Fruit fly (Drosophila melanogaster): Measurements from ENCODE around the gene GATAe.

Gene GATAe

dm6 chr3R:15993139-15993804 is 15.6 kb upstream of the GATAe start (continued):
- no peak for TF ChIP-seq tio (GFP tag; optimal IDR thresholded peaks at IDR 0.05)
- no peak for TF ChIP-seq br (optimal IDR thresholded peaks at IDR 0.05)
- no peak for TF ChIP-seq CG17612 (GFP tag; IDR thresholded peaks at IDR 0.05)
- peak; percentile 92 for TF ChIP-seq GATAe (GFP tag; conservative IDR thresholded peaks at IDR 0.05)
- no peak for TF ChIP-seq CG2202 (tag; optimal IDR thresholded peaks at IDR 0.05)
- TF ChIP-seq E2f2 (GFP tag; IDR thresholded peaks at IDR 0.05): no peak
- TF ChIP-seq CG14050 (GFP tag; IDR thresholded peaks at IDR 0.05): no peak
- TF ChIP-seq psq (GFP tag; optimal IDR thresholded peaks at IDR 0.05): peak; percentile 1
- peak; percentile 22; the same call in 1 of the 3 replicates for TF ChIP-seq CG11695 (GFP tag; IDR thresholded peaks at IDR 0.05)
- TF ChIP-seq CG15696 (tag; optimal IDR thresholded peaks at IDR 0.05): no peak
- no peak for TF ChIP-seq CG16815 (GFP tag; optimal IDR thresholded peaks at IDR 0.05)
- no peak for TF ChIP-seq CG13624 (GFP tag; optimal IDR thresholded peaks at IDR 0.05)
- TF ChIP-seq bab2 (GFP tag; optimal IDR thresholded peaks at IDR 0.05): no peak
- TF ChIP-seq Awh (GFP tag; IDR thresholded peaks at IDR 0.05): no peak
- TF ChIP-seq CG15011 (GFP tag; optimal IDR thresholded peaks at IDR 0.05): no peak
- no peak for TF ChIP-seq CG15269 (tag; optimal IDR thresholded peaks at IDR 0.05)
- TF ChIP-seq CG2875 (GFP tag; optimal IDR thresholded peaks at IDR 0.05): no peak
- peak; percentile 63; the same call in 2 of the 3 replicates for TF ChIP-seq CG17361 (GFP tag; IDR thresholded peaks at IDR 0.05)
- TF ChIP-seq CG16863 (GFP tag; optimal IDR thresholded peaks at IDR 0.05): no peak

DNA sequence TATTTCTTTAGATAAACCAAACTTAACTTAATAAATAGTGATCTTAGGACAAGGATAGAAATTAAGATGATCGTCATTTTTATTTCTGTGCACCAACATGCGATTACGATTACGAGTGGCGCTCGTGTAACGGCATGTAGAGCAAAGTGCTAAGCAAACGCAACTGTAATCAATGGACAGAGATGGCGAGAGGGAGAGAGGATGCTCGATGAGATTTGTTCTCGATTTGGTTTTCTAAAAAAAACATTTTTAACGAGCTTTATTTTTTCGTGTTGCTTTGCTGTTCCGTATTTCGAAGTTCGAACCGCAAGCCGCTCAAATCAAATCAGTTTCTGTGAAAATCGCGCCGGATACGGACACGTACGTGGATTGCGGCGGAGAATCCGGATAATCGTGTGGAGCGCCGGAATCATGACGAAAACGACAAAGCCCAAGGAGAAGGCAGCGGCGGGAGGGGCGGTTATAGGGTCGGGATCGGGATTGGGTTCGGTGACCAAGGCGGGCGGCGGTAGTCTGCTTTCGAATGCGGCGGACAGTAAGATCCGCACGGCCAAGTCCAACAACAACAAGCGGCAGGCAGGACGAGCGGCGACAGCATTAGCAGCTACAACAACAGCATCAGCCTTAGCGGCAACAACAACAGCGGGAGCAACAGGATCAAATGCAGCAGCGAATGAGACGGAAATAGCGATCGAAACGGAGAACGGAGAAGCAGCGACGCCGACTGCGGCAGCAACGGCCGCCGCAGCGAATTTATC is 14.9 kb upstream of the GATAe start:
- TF ChIP-seq pan (optimal IDR thresholded peaks at IDR 0.05) (no peak), pan (GFP tag; optimal IDR thresholded peaks at IDR 0.05 in 1 of 2, IDR thresholded peaks at IDR 0.05 in 1 of 2) (no peak), CG16813 (GFP tag; IDR thresholded peaks at IDR 0.05; ENCODE audit: partially characterized antibody) (0 out of 3 replicates have a peak, but pooled peaks have one; percentile 20), twi (tag; optimal IDR thresholded peaks at IDR 0.05) (no peak), emc (GFP tag; optimal IDR thresholded peaks at IDR 0.05) (no peak), CG14965 (GFP tag; optimal IDR thresholded peaks at IDR 0.05; ENCODE audit: borderline replicate concordance) (no peak), nau (GFP tag; optimal IDR thresholded peaks at IDR 0.05) (no peak), Ada2b (GFP tag; IDR thresholded peaks at IDR 0.05) (no peak), YL-1 (GFP tag; optimal IDR thresholded peaks at IDR 0.05) (no peak), CG4360 (GFP tag; IDR thresholded peaks at IDR 0.05) (peak; percentile 99), Awh (GFP tag; IDR thresholded peaks at IDR 0.05) (no peak), hth (optimal IDR thresholded peaks at IDR 0.05) (no peak), CG7963 (GFP tag; IDR thresholded peaks at IDR 0.05; ENCODE audit: partially characterized antibody) (0 out of 3 replicates have a peak, but pooled peaks have one; percentile 8), Bdp1 (GFP tag; optimal IDR thresholded peaks at IDR 0.05) (no peak), CG1832 (GFP tag; optimal IDR thresholded peaks at IDR 0.05) (peak; percentile 30), CG7271 (tag; optimal IDR thresholded peaks at IDR 0.05) (no peak), CrebB (tag; optimal IDR thresholded peaks at IDR 0.05) (no peak), Med (GFP tag) (peak; percentile 62), Dad (GFP tag; optimal IDR thresholded peaks at IDR 0.05) (no peak), fd102C (GFP tag; optimal IDR thresholded peaks at IDR 0.05) (no peak), CG15479 (GFP tag; optimal IDR thresholded peaks at IDR 0.05) (no peak), bab2 (GFP tag; optimal IDR thresholded peaks at IDR 0.05) (no peak), eve (GFP tag; optimal IDR thresholded peaks at IDR 0.05) (no peak), hb (GFP tag; IDR thresholded peaks at IDR 0.05; ENCODE audit: partially characterized antibody) (0 out of 3 replicates have a peak, but pooled peaks have one; percentile 48), Trl (optimal IDR thresholded peaks at IDR 0.05) (peak in 1 of 2 experiments; percentile 20), Trl (GFP tag; optimal IDR thresholded peaks at IDR 0.05) (no peak), zen (tag; optimal IDR thresholded peaks at IDR 0.05) (peak; percentile 65), CG6813 (GFP tag; optimal IDR thresholded peaks at IDR 0.05) (no peak), CG9876 (GFP tag; optimal IDR thresholded peaks at IDR 0.05) (no peak), Adf1 (GFP tag; IDR thresholded peaks at IDR 0.05) (peak; percentile 61; the same call in 1 of the 2 replicates), ttk (GFP tag; IDR thresholded peaks at IDR 0.05) (no peak), CG17612 (GFP tag; IDR thresholded peaks at IDR 0.05) (no peak), Ets65A (GFP tag) (peak; percentile 24)

Measured in whole organism, embryonic.